Worm (Caenorhabditis elegans) whole organism, L2 larva: ENCODE results near the gene H32C10.1.

Experiments used
- alr-1 ChIP-seq: fragments of 150-350 bp; optimal IDR thresholded peaks from 2 replicates; lab custom pipeline; 2014; ENCODE audit warnings: missing biosample characterization, missing genetic modification characterization
- ama-1 ChIP-seq: fragments of 150-350 bp; optimal IDR thresholded peaks from 2 replicates; lab custom pipeline; 2018; ENCODE audit warnings: inconsistent platforms
- gmeb-1 ChIP-seq: fragments of 150-350 bp; optimal IDR thresholded peaks from 2 replicates; lab custom pipeline; 2014; ENCODE audit warnings: missing biosample characterization, missing genetic modification characterization
- mdl-1 ChIP-seq, 2 experiments: fragments of 150-350 bp in 1 of 2; sonication (generic microtip) in 1 of 2; optimal IDR thresholded peaks; 2 replicates each; lab custom pipeline; 2017; ENCODE audit warnings: missing biosample characterization in 2 of 2, missing genetic modification characterization in 2 of 2
- nhr-237 ChIP-seq: fragments of 150-350 bp; optimal IDR thresholded peaks from 2 replicates; lab custom pipeline; 2014; ENCODE audit warnings: missing biosample characterization, missing genetic modification characterization
- nhr-77 ChIP-seq: fragments of 150-350 bp; optimal IDR thresholded peaks from 2 replicates; lab custom pipeline; 2014; ENCODE audit warnings: missing biosample characterization, missing genetic modification characterization
- unc-39 ChIP-seq: fragments of 150-350 bp; optimal IDR thresholded peaks from 2 replicates; lab custom pipeline; 2014; ENCODE audit warnings: missing biosample characterization, missing genetic modification characterization
- unc-62 ChIP-seq: fragments of 150-350 bp; optimal IDR thresholded peaks from 2 replicates; lab custom pipeline; 2014; ENCODE audit warnings: missing biosample characterization, missing genetic modification reagents, missing genetic modification characterization

ce11 chrIV:5934046-5934445, at the start of gene H32C10.1:
- no peak for TF ChIP-seq gmeb-1 (tag; lab: Kevin White, UChicago)
- no peak for TF ChIP-seq unc-62 (GFP tag; lab: Kevin White, UChicago)
- TF ChIP-seq nhr-237 (tag; lab: Kevin White, UChicago): no peak
- TF ChIP-seq mdl-1 (tag; optimal IDR thresholded peaks at IDR 0.05; lab: Kevin White, UChicago): no peak
- no peak for TF ChIP-seq alr-1 (tag; lab: Kevin White, UChicago)
- TF ChIP-seq ama-1 (lab: Kevin White, UChicago): no peak
- no peak for TF ChIP-seq nhr-77 (tag; lab: Kevin White, UChicago)
- no peak for TF ChIP-seq unc-39 (tag; lab: Kevin White, UChicago)
